ENCODE assay signal across 1 worm cellular context in the genomic region with DNA sequence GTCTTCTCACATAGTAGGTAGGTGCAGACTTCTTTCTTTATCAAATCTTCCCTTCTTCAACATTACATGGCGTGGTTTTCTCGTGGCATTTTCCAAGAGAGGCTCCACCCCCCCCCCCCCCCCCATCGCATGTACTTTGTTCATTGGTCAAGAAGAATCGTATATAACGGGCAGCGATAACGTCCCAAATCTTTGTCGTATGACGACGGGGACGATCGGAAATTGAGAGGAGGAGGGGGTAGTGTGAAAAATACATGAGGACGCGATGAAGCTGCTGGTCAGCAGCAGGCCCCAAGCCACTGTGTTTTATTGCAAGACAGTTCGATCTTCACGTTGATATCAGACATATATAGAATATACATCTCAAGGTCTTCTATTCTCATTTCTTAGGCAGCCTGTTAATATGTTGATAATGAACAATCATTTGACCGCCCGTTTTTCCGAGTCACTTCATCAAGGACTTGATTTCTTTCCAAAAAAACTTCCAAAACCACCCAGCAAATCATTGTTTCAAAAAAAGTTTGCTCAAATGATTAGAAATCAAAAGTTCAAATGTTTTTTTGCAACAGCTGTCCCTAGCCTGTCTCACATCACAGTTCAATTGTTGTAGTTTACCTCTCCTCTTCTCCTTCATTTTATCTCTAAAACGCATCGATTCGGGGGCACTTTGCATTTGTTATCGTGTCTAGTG.
TF ChIP-seq lines count a peak whose summit lies in the region.

No protein-coding gene starts in this region.

TF ChIP-seq in whole organism, L4 larva, 104 proteins besides CTCF, POLR2A, EP300 and RAD21 (continued from another document):
- peak; percentile 50 for TF ChIP-seq nhr-48 (tag; optimal IDR thresholded peaks at IDR 0.05; lab: Kevin White, UChicago)
- TF ChIP-seq D1046.2 (GFP tag; IDR thresholded peaks at IDR 0.05; lab: Robert Waterston, UW) = no peak
- peak; percentile 97 for TF ChIP-seq mxl-3 (GFP tag; optimal IDR thresholded peaks at IDR 0.05; lab: Kevin White, UChicago)
- TF ChIP-seq fkh-10 (GFP tag; optimal IDR thresholded peaks at IDR 0.05; lab: Kevin White, UChicago) = no peak
TF ChIP-seq in whole organism, L4 larva: peak in this region for 20.
